Worm (Caenorhabditis elegans) whole organism, L4 larva: Measurements from ENCODE around the gene F42G2.7.

Experiments
- T20F7.1 ChIP-seq: fragments of 200-800 bp; sonication (Bioruptor generic); optimal IDR thresholded peaks from 2 replicates; lab custom pipeline; 2018; ENCODE audit warnings: mild to moderate bottlenecking, missing genetic modification characterization, missing compliant biosample characterization
- Y105C5A.15 ChIP-seq: fragments of 200-800 bp; sonication (Bioruptor generic); IDR thresholded peaks from 2 replicates; pipeline ENCODE4 v1.3.6; 2022; ENCODE audit warnings: missing genetic modification characterization, missing compliant biosample characterization
- Y48G9A.11 ChIP-seq: fragments of 200-800 bp; sonication (Bioruptor generic); IDR thresholded peaks from 2 replicates; pipeline ENCODE4 v1.3.6; 2022; ENCODE audit warnings: missing genetic modification reagents, missing genetic modification characterization, missing compliant biosample characterization
- Y5F2A.4 ChIP-seq: fragments of 200-800 bp; sonication (Bioruptor generic); optimal IDR thresholded peaks from 2 replicates; lab custom pipeline; 2018; ENCODE audit warnings: mild to moderate bottlenecking, missing genetic modification characterization, missing compliant biosample characterization
- ZK337.2 ChIP-seq: fragments of 200-800 bp; sonication (Bioruptor generic); IDR thresholded peaks from 2 replicates; pipeline ENCODE4 v1.3.6; 2022; ENCODE audit warnings: missing genetic modification reagents, missing genetic modification characterization, missing compliant biosample characterization
- aha-1 ChIP-seq: fragments of 150-350 bp; peaks from one replicate; lab custom pipeline; 2014; ENCODE audit warnings: missing biosample characterization, missing genetic modification characterization
- ceh-20 ChIP-seq: fragments of 200-800 bp; sonication (Bioruptor generic); IDR thresholded peaks from 2 replicates; pipeline ENCODE4 v1.3.6; 2022; ENCODE audit warnings: missing genetic modification reagents, missing genetic modification characterization, missing compliant biosample characterization
- ceh-28 ChIP-seq: fragments of 150-350 bp; optimal IDR thresholded peaks from 2 replicates; lab custom pipeline; 2014; ENCODE audit warnings: missing biosample characterization, missing genetic modification reagents, missing genetic modification characterization
- ceh-32 ChIP-seq: sonication (generic microtip); optimal IDR thresholded peaks from 2 replicates; lab custom pipeline; 2016; ENCODE audit warnings: mild to moderate bottlenecking, missing genetic modification characterization, missing compliant biosample characterization; ENCODE audit not compliant: poor library complexity
- ceh-44 ChIP-seq: fragments of 200-800 bp; sonication (Bioruptor generic); IDR thresholded peaks from 2 replicates; pipeline ENCODE4 v1.3.6; 2022; ENCODE audit warnings: missing genetic modification reagents, missing genetic modification characterization, missing compliant biosample characterization
- daf-16 ChIP-seq, 3 experiments: sonication (generic microtip); optimal IDR thresholded peaks; 2 replicates each; lab custom pipeline; 2016 to 2017; ENCODE audit warnings: missing genetic modification characterization in 3 of 3, missing genetic modification reagents in 3 of 3, mild to moderate bottlenecking in 2 of 3, missing compliant biosample characterization in 2 of 3, missing biosample characterization in 1 of 3, moderate library complexity in 1 of 3
- dmd-6 ChIP-seq: fragments of 200-800 bp; sonication (Bioruptor generic); IDR thresholded peaks from 2 replicates; pipeline ENCODE4 v1.3.6; 2022; ENCODE audit warnings: missing genetic modification reagents, missing genetic modification characterization, missing compliant biosample characterization
- duxl-1 ChIP-seq: sonication (generic microtip); optimal IDR thresholded peaks from 2 replicates; lab custom pipeline; 2016; ENCODE audit warnings: mild to moderate bottlenecking, missing genetic modification characterization, moderate library complexity, missing compliant biosample characterization; ENCODE audit not compliant: poor library complexity
- dve-1 ChIP-seq: sonication (generic microtip); optimal IDR thresholded peaks from 2 replicates; lab custom pipeline; 2017; ENCODE audit warnings: antibody characterized with exemption, mild to moderate bottlenecking, missing genetic modification characterization, missing compliant biosample characterization; ENCODE audit not compliant: insufficient read depth
- egl-43 ChIP-seq: fragments of 200-800 bp; sonication (Bioruptor generic); IDR thresholded peaks from 2 replicates; pipeline ENCODE4 v1.3.6; 2022; ENCODE audit warnings: missing genetic modification reagents, missing genetic modification characterization, missing compliant biosample characterization
- fos-1 ChIP-seq: fragments of 150-350 bp; optimal IDR thresholded peaks from 2 replicates; lab custom pipeline; 2014; ENCODE audit warnings: missing biosample characterization, missing genetic modification characterization
- gei-8 ChIP-seq: fragments of 200-800 bp; sonication (Bioruptor generic); optimal IDR thresholded peaks from 2 replicates; lab custom pipeline; 2018; ENCODE audit warnings: mild to moderate bottlenecking, missing genetic modification characterization, missing compliant biosample characterization
- hif-1 ChIP-seq, 2 experiments: sonication (generic microtip); optimal IDR thresholded peaks; 2 replicates each; lab custom pipeline; 2016 to 2017; ENCODE audit warnings: missing compliant biosample characterization in 2 of 2, missing genetic modification characterization in 2 of 2, missing genetic modification reagents in 2 of 2, missing genotype in 2 of 2, mild to moderate bottlenecking in 1 of 2
- hlh-11 ChIP-seq: fragments of 200-800 bp; sonication (Bioruptor generic); optimal IDR thresholded peaks from 2 replicates; lab custom pipeline; 2018; ENCODE audit warnings: mild to moderate bottlenecking, missing genetic modification characterization, missing compliant biosample characterization
- hlh-30 ChIP-seq: sonication (generic microtip); optimal IDR thresholded peaks from 2 replicates; lab custom pipeline; 2017; ENCODE audit warnings: antibody characterized with exemption, mild to moderate bottlenecking, missing genetic modification characterization, missing compliant biosample characterization; ENCODE audit not compliant: insufficient read depth
- lim-7 ChIP-seq: fragments of 200-800 bp; sonication (Bioruptor generic); IDR thresholded peaks from 2 replicates; pipeline ENCODE4 v1.3.6; 2022; ENCODE audit warnings: missing genetic modification characterization, missing compliant biosample characterization
- lin-1 ChIP-seq: fragments of 200-800 bp; sonication (Bioruptor generic); IDR thresholded peaks from 2 replicates; pipeline ENCODE4 v1.3.6; 2022; ENCODE audit warnings: missing genetic modification reagents, missing genetic modification characterization, missing compliant biosample characterization
- lin-13 ChIP-seq: fragments of 150-350 bp; optimal IDR thresholded peaks from 2 replicates; lab custom pipeline; 2014; ENCODE audit warnings: missing biosample characterization, missing genetic modification reagents, missing genetic modification characterization
- lin-15B ChIP-seq: fragments of 150-350 bp; sonication (generic microtip); optimal IDR thresholded peaks from 3 replicates; lab custom pipeline; 2014; ENCODE audit warnings: missing biosample characterization, missing genetic modification characterization
- lin-39 ChIP-seq: fragments of 150-350 bp; optimal IDR thresholded peaks from 2 replicates; lab custom pipeline; 2014; ENCODE audit warnings: missing biosample characterization, missing genetic modification reagents, missing genetic modification characterization
- madf-9 ChIP-seq: fragments of 200-800 bp; sonication (Bioruptor generic); conservative IDR thresholded peaks from 2 replicates; pipeline ENCODE4 v1.3.6; 2022; ENCODE audit warnings: missing genetic modification reagents, missing genetic modification characterization, missing compliant biosample characterization
- mdl-1 ChIP-seq, 2 experiments: fragments of 150-350 bp in 1 of 2; sonication (generic microtip) in 1 of 2; optimal IDR thresholded peaks; 2 replicates each; lab custom pipeline; 2014 to 2017; ENCODE audit warnings: missing biosample characterization in 2 of 2, missing genetic modification characterization in 2 of 2
- mxl-2 ChIP-seq: fragments of 200-800 bp; sonication (Bioruptor generic); conservative IDR thresholded peaks from 2 replicates; pipeline ENCODE4 v1.3.6; 2022; ENCODE audit warnings: missing genetic modification reagents, missing genetic modification characterization, missing compliant biosample characterization
- nhr-10 ChIP-seq: fragments of 150-350 bp; optimal IDR thresholded peaks from 2 replicates; lab custom pipeline; 2014; ENCODE audit warnings: missing biosample characterization, missing genetic modification characterization
- nhr-102 ChIP-seq: sonication (generic microtip); optimal IDR thresholded peaks from 2 replicates; lab custom pipeline; 2016; ENCODE audit warnings: mild to moderate bottlenecking, missing genetic modification characterization, moderate library complexity, missing compliant biosample characterization
- nhr-11 ChIP-seq: fragments of 150-350 bp; optimal IDR thresholded peaks from 2 replicates; lab custom pipeline; 2014; ENCODE audit warnings: missing biosample characterization, missing genetic modification characterization
- nhr-41 ChIP-seq: fragments of 200-800 bp; sonication (Bioruptor generic); IDR thresholded peaks from 2 replicates; pipeline ENCODE4 v1.3.6; 2022; ENCODE audit warnings: missing genetic modification reagents, missing genetic modification characterization, missing compliant biosample characterization
- nhr-77 ChIP-seq: fragments of 150-350 bp; optimal IDR thresholded peaks from 2 replicates; lab custom pipeline; 2014; ENCODE audit warnings: missing biosample characterization, missing genetic modification characterization
- pha-4 ChIP-seq, 2 experiments: fragments of 150-350 bp in 1 of 2; fragments of 200-800 bp in 1 of 2; sonication (Bioruptor generic) in 1 of 2; IDR thresholded peaks in 1 of 2; optimal IDR thresholded peaks in 1 of 2; 2 replicates each; pipeline versions ENCODE4 v1.3.6 to Lab custom; 2014 to 2022; ENCODE audit warnings: missing genetic modification characterization in 2 of 2, missing genetic modification reagents in 2 of 2, missing biosample characterization in 1 of 2, missing compliant biosample characterization in 1 of 2
- php-3 ChIP-seq: fragments of 200-800 bp; sonication (Bioruptor generic); IDR thresholded peaks from 2 replicates; pipeline ENCODE4 v1.3.6; 2022; ENCODE audit warnings: missing genetic modification reagents, missing genetic modification characterization, missing compliant biosample characterization
- pqm-1 ChIP-seq: sonication (generic microtip); optimal IDR thresholded peaks from 2 replicates; lab custom pipeline; 2017; ENCODE audit warnings: missing biosample characterization, missing genetic modification characterization
- sdz-12 ChIP-seq: fragments of 200-800 bp; sonication (Bioruptor generic); optimal IDR thresholded peaks from 2 replicates; lab custom pipeline; 2018; ENCODE audit warnings: mild to moderate bottlenecking, missing genetic modification characterization, missing compliant biosample characterization
- set-16 ChIP-seq: fragments of 200-800 bp; sonication (Bioruptor generic); IDR thresholded peaks from 2 replicates; pipeline ENCODE4 v1.3.6; 2022; ENCODE audit warnings: missing genetic modification reagents, missing genetic modification characterization, missing compliant biosample characterization
- spr-3 ChIP-seq: fragments of 200-800 bp; sonication (Bioruptor generic); optimal IDR thresholded peaks from 2 replicates; lab custom pipeline; 2018; ENCODE audit warnings: mild to moderate bottlenecking, missing genetic modification characterization, missing compliant biosample characterization
- tra-1 ChIP-seq: fragments of 200-800 bp; sonication (Bioruptor generic); IDR thresholded peaks from 2 replicates; pipeline ENCODE4 v1.3.6; 2022; ENCODE audit warnings: missing genetic modification reagents, missing genetic modification characterization, missing compliant biosample characterization
- vab-7 ChIP-seq: fragments of 200-800 bp; sonication (Bioruptor generic); IDR thresholded peaks from 2 replicates; pipeline ENCODE4 v1.3.6; 2022; ENCODE audit warnings: missing genetic modification reagents, missing genetic modification characterization, missing compliant biosample characterization

F42G2.7 gene

DNA sequence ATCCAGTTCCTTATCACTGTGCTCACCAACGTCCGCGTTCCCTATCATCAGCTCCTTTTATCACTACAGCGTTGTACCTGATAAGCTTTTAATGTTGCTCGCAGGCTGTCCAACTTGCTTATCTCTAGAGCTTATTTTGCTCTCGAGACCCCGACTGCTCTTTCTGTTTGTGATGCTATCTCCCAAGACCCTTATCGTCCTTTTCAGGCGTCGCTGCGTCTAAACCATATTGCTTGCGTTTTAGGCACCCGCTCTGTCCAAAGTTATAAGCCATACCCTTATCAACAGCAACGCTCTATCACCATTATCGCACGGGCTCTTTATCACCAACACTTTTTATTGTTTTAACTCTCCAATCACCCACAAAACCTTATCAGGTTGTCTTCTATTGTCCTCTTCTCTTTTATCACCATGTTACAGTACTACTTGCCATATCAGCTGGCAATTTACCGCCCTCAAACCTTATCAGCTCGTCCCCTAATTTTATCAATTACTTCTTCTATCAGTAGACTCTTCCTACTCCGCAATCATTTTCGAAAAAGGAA lies 39.4 kb upstream of the F42G2.7 start (continued):
- TF ChIP-seq Y105C5A.15 (GFP tag; lab: Robert Waterston, UW) (no peak), lin-13 (GFP tag; lab: Kevin White, UChicago) (peak; percentile 27), dmd-6 (peak; percentile 96), lin-15B (tag; lab: Kevin White, UChicago) (no peak), hlh-11 (peak; percentile 98), sdz-12 (GFP tag; lab: Kevin White, UChicago) (no peak), mxl-2 (GFP tag; lab: Robert Waterston, UW) (no peak), lim-7 (GFP tag; lab: Robert Waterston, UW) (no peak), fos-1 (tag; lab: Kevin White, UChicago) (peak; percentile 88), nhr-41 (peak; percentile 93), nhr-102 (tag; lab: Kevin White, UChicago) (peak; percentile 97), egl-43 (no peak), pha-4 (GFP tag; IDR thresholded peaks at IDR 0.05; lab: Robert Waterston, UW) (peak; percentile 92), pha-4 (tag; optimal IDR thresholded peaks at IDR 0.05; lab: Kevin White, UChicago) (no peak), php-3 (peak; percentile 100), gei-8 (GFP tag; lab: Kevin White, UChicago) (no peak), Y5F2A.4 (GFP tag; lab: Kevin White, UChicago) (no peak), ceh-20 (GFP tag; lab: Robert Waterston, UW) (peak; percentile 84; the same call in 1 of the 2 replicates), mdl-1 (tag; optimal IDR thresholded peaks at IDR 0.05; lab: Kevin White, UChicago) (peak in 1 of 2 experiments; percentile 30), ZK337.2 (GFP tag; lab: Robert Waterston, UW) (0 out of 2 replicates have a peak, but pooled peaks have one; percentile 31), pqm-1 (tag; lab: Kevin White, UChicago) (peak; percentile 100), spr-3 (GFP tag; lab: Kevin White, UChicago) (no peak), lin-39 (tag; lab: Kevin White, UChicago) (no peak), vab-7 (GFP tag; lab: Robert Waterston, UW) (no peak), duxl-1 (peak; percentile 77), nhr-77 (tag; lab: Kevin White, UChicago) (peak; percentile 86), ceh-28 (tag; lab: Kevin White, UChicago) (no peak), ceh-44 (GFP tag; lab: Robert Waterston, UW) (no peak), dve-1 (peak; percentile 91), madf-9 (GFP tag; lab: Robert Waterston, UW) (0 out of 2 replicates have a peak, but pooled peaks have one; percentile 7), daf-16 (GFP tag; optimal IDR thresholded peaks at IDR 0.05; lab: Kevin White, UChicago) (peak in 1 of 2 experiments; percentile 98), daf-16 (tag; optimal IDR thresholded peaks at IDR 0.05; lab: Kevin White, UChicago) (peak; percentile 94), aha-1 (tag; lab: Kevin White, UChicago) (peak; percentile 97), tra-1 (peak; percentile 98), nhr-10 (tag; lab: Kevin White, UChicago) (peak; percentile 60), T20F7.1 (peak; percentile 81), nhr-11 (no peak), Y48G9A.11 (GFP tag; lab: Robert Waterston, UW) (no peak), hif-1 (tag; optimal IDR thresholded peaks at IDR 0.05; lab: Kevin White, UChicago) (no peak), hlh-30 (no peak), lin-1 (GFP tag; lab: Robert Waterston, UW) (peak; percentile 98)
- TF ChIP-seq, all 104 proteins: peak for 38

DNA sequence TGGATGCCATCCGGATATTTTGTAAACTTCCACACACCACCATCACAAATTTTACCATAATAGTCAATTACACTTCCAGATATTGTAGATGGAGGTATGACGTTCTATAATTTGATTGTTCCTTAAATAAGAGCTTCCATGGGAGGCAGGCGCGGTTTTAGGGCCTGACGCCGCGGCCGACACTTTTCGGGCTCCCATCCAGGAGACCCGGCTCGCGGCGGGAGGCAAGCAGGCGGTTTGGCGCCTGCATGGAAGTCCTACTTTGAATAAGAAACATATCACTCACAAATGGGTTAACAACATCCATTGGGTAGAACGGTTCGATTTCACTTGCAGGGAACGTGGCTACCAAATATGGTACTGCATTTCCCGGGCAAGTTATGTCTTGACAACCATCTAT lies 38.3 kb upstream of the F42G2.7 start:
- no peak for TF ChIP-seq ceh-32
- TF ChIP-seq set-16 (GFP tag; lab: Robert Waterston, UW): peak; percentile 83
